Worm (Caenorhabditis elegans) whole organism, L4/young adult: ENCODE measurements around the gene Y49E10.27.

Experiments
- W03F9.2 ChIP-seq: fragments of 150-350 bp; optimal IDR thresholded peaks from 2 replicates; lab custom pipeline; 2014; ENCODE audit warnings: missing biosample characterization, missing genetic modification characterization
- dao-5 ChIP-seq: sonication (generic microtip); optimal IDR thresholded peaks from 2 replicates; lab custom pipeline; 2016; ENCODE audit warnings: missing genotype, missing genetic modification characterization, moderate library complexity, missing compliant biosample characterization
- him-1 ChIP-seq: sonication (generic microtip); optimal IDR thresholded peaks from 2 replicates; lab custom pipeline; 2016; ENCODE audit warnings: missing genotype, missing genetic modification reagents, missing genetic modification characterization, missing compliant biosample characterization

DNA sequence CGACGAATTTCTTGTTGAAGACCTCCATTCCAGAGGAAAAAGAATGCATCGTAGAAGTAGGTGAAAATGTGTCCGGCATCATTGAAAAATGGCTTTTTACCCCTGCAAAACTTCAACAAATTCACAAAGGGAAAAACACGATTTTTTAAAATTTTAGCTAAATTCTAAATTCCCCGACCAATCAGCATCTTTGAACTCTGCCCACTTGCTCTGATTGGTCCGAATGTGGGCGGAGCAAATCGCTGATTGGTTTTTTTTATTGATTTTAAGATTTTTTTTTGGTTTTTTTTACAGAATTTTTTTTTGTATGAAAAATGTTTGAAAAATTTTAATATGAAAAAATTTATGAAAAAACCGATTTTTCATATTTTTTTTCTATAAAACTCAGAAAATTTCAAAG, 9.7 kb downstream of the Y49E10.27 start:
- TF ChIP-seq dao-5 (tag; lab: Kevin White, UChicago) (no peak), W03F9.2 (tag; lab: Kevin White, UChicago) (no peak), him-1 (tag; lab: Kevin White, UChicago) (no peak)
